Worm (Caenorhabditis elegans): Measurements from ENCODE around the gene cest-25.
"Not testable (repeated sequence)": the region's sequence is repeated elsewhere in the genome, so short reads cannot be mapped to it uniquely, and the experiment has no call there.

Gene cest-25

ce11 chrIII:2711527-2711926 is 27.8 kb downstream of the cest-25 start:
- TF ChIP-seq unc-39 (tag; optimal IDR thresholded peaks at IDR 0.05) (no peak), nhr-43 (tag; optimal IDR thresholded peaks at IDR 0.05; ENCODE audit: poor library complexity, severe bottlenecking) (no peak), mdl-1 (tag; optimal IDR thresholded peaks at IDR 0.05) (no peak), nfya-1 (tag; optimal IDR thresholded peaks at IDR 0.05; ENCODE audit: insufficient read depth) (peak; percentile 12), skn-1 (tag; optimal IDR thresholded peaks at IDR 0.05) (no peak), jun-1 (tag; optimal IDR thresholded peaks at IDR 0.05) (no peak), ama-1 (optimal IDR thresholded peaks at IDR 0.05) (no peak), mml-1 (tag; optimal IDR thresholded peaks at IDR 0.05) (no peak), nhr-77 (tag; optimal IDR thresholded peaks at IDR 0.05) (no peak), nhr-28 (tag; optimal IDR thresholded peaks at IDR 0.05) (no peak), hmg-11 (tag; optimal IDR thresholded peaks at IDR 0.05) (peak; percentile 10), nhr-25 (tag; optimal IDR thresholded peaks at IDR 0.05) (no peak), elt-3 (tag; optimal IDR thresholded peaks at IDR 0.05) (no peak), lin-39 (tag; optimal IDR thresholded peaks at IDR 0.05) (no peak), nhr-11 (tag; optimal IDR thresholded peaks at IDR 0.05) (no peak)

- TF ChIP-seq hmg-11 (tag; optimal IDR thresholded peaks at IDR 0.05) (no peak), sea-2 (GFP tag; optimal IDR thresholded peaks at IDR 0.05) (no peak), ceh-28 (tag; optimal IDR thresholded peaks at IDR 0.05) (no peak), ZK546.5 (tag; optimal IDR thresholded peaks at IDR 0.05) (no peak), eor-1 (tag; optimal IDR thresholded peaks at IDR 0.05) (no peak), aly-2 (tag; optimal IDR thresholded peaks at IDR 0.05) (no peak), elt-1 (tag; optimal IDR thresholded peaks at IDR 0.05) (no peak), elt-3 (tag; optimal IDR thresholded peaks at IDR 0.05) (no peak), lin-39 (tag; optimal IDR thresholded peaks at IDR 0.05) (no peak), nhr-76 (tag; optimal IDR thresholded peaks at IDR 0.05) (no peak), R02D3.7 (tag; optimal IDR thresholded peaks at IDR 0.05) (no peak)
Measured at ce11 chrIII:2710211-2710610, 29.1 kb downstream of the cest-25 start.

DNA sequence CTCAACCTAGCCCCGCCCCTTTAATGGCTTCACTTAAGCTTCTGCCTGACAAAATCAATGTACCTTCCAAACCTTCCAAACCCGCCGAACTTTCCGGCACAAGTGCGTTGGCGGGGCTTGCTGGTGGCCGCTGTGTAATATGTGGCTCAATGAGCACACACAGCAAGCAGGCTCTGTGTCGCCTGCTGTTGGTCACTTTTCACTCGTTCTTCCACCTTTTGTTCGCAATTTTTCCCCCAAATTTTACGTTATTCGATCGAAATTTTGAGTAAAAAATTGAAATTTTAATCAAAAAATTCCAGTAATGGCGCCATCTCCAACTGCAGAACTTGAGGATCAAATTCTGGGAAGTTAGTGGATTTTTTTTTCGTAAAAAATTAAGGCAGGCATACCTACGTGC is 38.7 kb downstream of the cest-25 start, which contains the start of gene set-27:
Gene set-27, plus strand, starts transcription at position 301 of the 400 bp plus-strand sequence.
- TF ChIP-seq jun-1 (tag; optimal IDR thresholded peaks at IDR 0.05) (no peak), nhr-28 (tag; optimal IDR thresholded peaks at IDR 0.05) (no peak), eor-1 (tag; optimal IDR thresholded peaks at IDR 0.05) (no peak), egl-5 (tag; optimal IDR thresholded peaks at IDR 0.05) (no peak), ZK546.5 (tag; optimal IDR thresholded peaks at IDR 0.05) (no peak), unc-62 (GFP tag; optimal IDR thresholded peaks at IDR 0.05) (no peak), nhr-43 (tag; optimal IDR thresholded peaks at IDR 0.05; ENCODE audit: poor library complexity, severe bottlenecking) (no peak), pha-4 (tag; optimal IDR thresholded peaks at IDR 0.05) (no peak), unc-39 (tag; optimal IDR thresholded peaks at IDR 0.05) (no peak), hmg-11 (tag; optimal IDR thresholded peaks at IDR 0.05) (no peak)

- TF ChIP-seq unc-39, R02D3.7, aly-2 (tag; optimal IDR thresholded peaks at IDR 0.05): not testable (repeated sequence)
Measured at ce11 chrIII:2699363-2699762, 40.0 kb downstream of the cest-25 start, which contains the start of gene cox-6B. Gene cox-6B, plus strand, starts transcription at chrIII:2699663.

- peak; percentile 85 for TF ChIP-seq pha-4 (tag; optimal IDR thresholded peaks at IDR 0.05)
- peak; percentile 70 for TF ChIP-seq lin-15B (tag; optimal IDR thresholded peaks at IDR 0.05)
- no peak for TF ChIP-seq ama-1 (optimal IDR thresholded peaks at IDR 0.05)
- TF ChIP-seq nfya-1 (tag; optimal IDR thresholded peaks at IDR 0.05; ENCODE audit: insufficient read depth): peak; percentile 43
- no peak for TF ChIP-seq nhr-67 (tag; optimal IDR thresholded peaks at IDR 0.05)
Measured at ce11 chrIII:2698740-2699139, 40.6 kb downstream of the cest-25 start, which contains the start of gene slc-30A9. Gene slc-30A9, minus strand, starts transcription at chrIII:2698817.

ce11 chrIII:2687412-2687811 is 51.9 kb downstream of the cest-25 start:
- no peak for TF ChIP-seq nhr-25 (tag; optimal IDR thresholded peaks at IDR 0.05)
- no peak for TF ChIP-seq hmg-11 (tag; optimal IDR thresholded peaks at IDR 0.05)
- no peak for TF ChIP-seq nhr-23 (tag; optimal IDR thresholded peaks at IDR 0.05)
- no peak for TF ChIP-seq unc-62 (GFP tag; optimal IDR thresholded peaks at IDR 0.05)
- TF ChIP-seq skn-1 (tag; optimal IDR thresholded peaks at IDR 0.05): no peak
- no peak for TF ChIP-seq ZK546.5 (tag; optimal IDR thresholded peaks at IDR 0.05)
- TF ChIP-seq nhr-237 (tag; optimal IDR thresholded peaks at IDR 0.05): no peak
- TF ChIP-seq pha-4 (tag; optimal IDR thresholded peaks at IDR 0.05): peak; percentile 17
- TF ChIP-seq egl-27 (tag; optimal IDR thresholded peaks at IDR 0.05): no peak
- TF ChIP-seq pqm-1 (tag; optimal IDR thresholded peaks at IDR 0.05): peak; percentile 55
- TF ChIP-seq ztf-4 (tag; optimal IDR thresholded peaks at IDR 0.05): no peak
- no peak for TF ChIP-seq ceh-16 (tag; optimal IDR thresholded peaks at IDR 0.05)
- TF ChIP-seq nhr-28 (tag; optimal IDR thresholded peaks at IDR 0.05): no peak
- peak; percentile 87 for TF ChIP-seq elt-2 (tag; optimal IDR thresholded peaks at IDR 0.05)
- no peak for TF ChIP-seq elt-3 (tag; optimal IDR thresholded peaks at IDR 0.05)
- no peak for TF ChIP-seq aly-2 (tag; optimal IDR thresholded peaks at IDR 0.05)
- TF ChIP-seq egl-5 (tag; optimal IDR thresholded peaks at IDR 0.05): no peak
- TF ChIP-seq nhr-12 (tag; optimal IDR thresholded peaks at IDR 0.05): no peak
- no peak for TF ChIP-seq ztf-11 (tag; optimal IDR thresholded peaks at IDR 0.05)

All from whole organism, L3 larva.